Fruit fly (Drosophila melanogaster): ENCODE measurements around the gene Cep135.

DNA sequence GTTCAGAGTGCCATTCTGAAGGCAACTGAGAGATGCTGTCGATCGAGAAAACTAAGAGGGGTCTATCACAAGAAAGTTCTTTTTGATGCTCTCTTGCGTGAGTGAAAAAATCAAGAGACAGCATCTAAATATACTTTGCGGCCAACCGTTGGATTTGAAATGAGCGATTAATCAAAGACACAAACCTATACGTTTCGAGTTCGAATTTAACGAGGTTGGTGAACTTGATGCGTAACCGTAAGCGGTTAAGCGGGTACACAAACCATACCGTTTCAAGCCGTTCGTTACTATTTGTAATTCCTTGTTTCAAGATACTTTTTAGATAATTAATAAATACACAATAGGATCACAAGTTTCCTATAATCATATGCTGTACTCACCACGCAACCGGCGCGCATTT is 44.4 kb upstream of the Cep135 start:
- TF ChIP-seq Dll (optimal IDR thresholded peaks at IDR 0.05) (no peak), usp (GFP tag; optimal IDR thresholded peaks at IDR 0.05) (no peak), EcR (GFP tag; optimal IDR thresholded peaks at IDR 0.05) (no peak), psq (optimal IDR thresholded peaks at IDR 0.05) (no peak)
